Worm (Caenorhabditis elegans) whole organism, L1 larva: ENCODE data around the gene kin-2.

Experiments
- C04F5.9 ChIP-seq: sonication (generic microtip); optimal IDR thresholded peaks from 2 replicates; lab custom pipeline; 2016; ENCODE audit warnings: missing genetic modification characterization, missing compliant biosample characterization
- C16A3.4 ChIP-seq: fragments of 150-350 bp; optimal IDR thresholded peaks from 2 replicates; lab custom pipeline; 2014; ENCODE audit warnings: missing biosample characterization, missing genetic modification characterization
- F16B12.6 ChIP-seq: fragments of 150-350 bp; optimal IDR thresholded peaks from 2 replicates; lab custom pipeline; 2014; ENCODE audit warnings: missing biosample characterization, missing genetic modification characterization
- aly-2 ChIP-seq: fragments of 150-350 bp; optimal IDR thresholded peaks from 2 replicates; lab custom pipeline; 2014; ENCODE audit warnings: missing biosample characterization, missing genetic modification characterization
- ama-1 ChIP-seq: fragments of 150-350 bp; optimal IDR thresholded peaks from 2 replicates; lab custom pipeline; 2014
- ceh-82 ChIP-seq, 3 experiments: fragments of 150-350 bp in 1 of 3; sonication (generic microtip) in 2 of 3; optimal IDR thresholded peaks; 2 replicates each; lab custom pipeline; 2014 to 2017; ENCODE audit warnings: missing biosample characterization in 3 of 3, missing genetic modification characterization in 3 of 3
- ceh-88 ChIP-seq: fragments of 200-800 bp; sonication (Bioruptor generic); IDR thresholded peaks from 2 replicates; pipeline ENCODE4 v1.3.6; 2022; ENCODE audit warnings: missing genetic modification characterization, missing compliant biosample characterization
- ceh-90 ChIP-seq: sonication (generic microtip); optimal IDR thresholded peaks from 2 replicates; lab custom pipeline; 2016; ENCODE audit warnings: missing genetic modification characterization, missing compliant biosample characterization
- ces-1 ChIP-seq: fragments of 150-350 bp; optimal IDR thresholded peaks from 2 replicates; lab custom pipeline; 2014; ENCODE audit warnings: missing biosample characterization, missing genetic modification reagents, missing genetic modification characterization
- dsc-1 ChIP-seq: sonication (generic microtip); optimal IDR thresholded peaks from 2 replicates; lab custom pipeline; 2016; ENCODE audit warnings: mild to moderate bottlenecking, missing genetic modification characterization, missing compliant biosample characterization
- efl-1 ChIP-seq, 4 experiments: fragments of 150-350 bp; optimal IDR thresholded peaks in 3 of 4; peaks in 1 of 4; 1 replicate in 1 of 4; 2 replicates in 3 of 4; lab custom pipeline; 2014; ENCODE audit warnings: missing biosample characterization in 2 of 4, missing genetic modification characterization in 2 of 4, missing genetic modification reagents in 2 of 4
- efl-3 ChIP-seq: fragments of 200-800 bp; sonication (Bioruptor generic); optimal IDR thresholded peaks from 2 replicates; lab custom pipeline; 2018; ENCODE audit warnings: mild to moderate bottlenecking, missing genetic modification characterization, missing compliant biosample characterization
- egl-27 ChIP-seq, 2 experiments: fragments of 150-350 bp in 1 of 2; sonication (generic microtip); optimal IDR thresholded peaks; 3 replicates each; lab custom pipeline; 2017 to 2018; ENCODE audit warnings: missing biosample characterization in 2 of 2, missing genetic modification characterization in 2 of 2, missing genetic modification reagents in 2 of 2
- elt-2 ChIP-seq: sonication (generic microtip); optimal IDR thresholded peaks from 2 replicates; lab custom pipeline; 2016; ENCODE audit warnings: missing genetic modification characterization, mild to moderate bottlenecking, inconsistent platforms, missing compliant biosample characterization, missing genetic modification reagents
- elt-3 ChIP-seq, 6 experiments: fragments of 150-350 bp in 1 of 6; sonication (generic microtip); optimal IDR thresholded peaks; 2 replicates each; lab custom pipeline; 2017 to 2018; ENCODE audit warnings: missing biosample characterization in 6 of 6, missing genetic modification characterization in 6 of 6, inconsistent platforms in 1 of 6
- ets-5 ChIP-seq: fragments of 200-800 bp; sonication (Bioruptor generic); IDR thresholded peaks from 2 replicates; pipeline ENCODE4 v1.3.6; 2022; ENCODE audit warnings: missing genetic modification characterization, missing compliant biosample characterization
- fkh-4 ChIP-seq: sonication (generic microtip); optimal IDR thresholded peaks from 2 replicates; lab custom pipeline; 2016; ENCODE audit warnings: missing compliant biosample characterization, missing genetic modification characterization, borderline replicate concordance
- fkh-8 ChIP-seq: sonication (generic microtip); optimal IDR thresholded peaks from 2 replicates; lab custom pipeline; 2016; ENCODE audit warnings: mild to moderate bottlenecking, missing genetic modification characterization, missing compliant biosample characterization
- grh-1 ChIP-seq: fragments of 200-800 bp; sonication (Bioruptor generic); IDR thresholded peaks from 2 replicates; pipeline ENCODE4 v1.3.6; 2022; ENCODE audit warnings: missing genetic modification reagents, missing genetic modification characterization, missing compliant biosample characterization
- hlh-17 ChIP-seq: fragments of 200-800 bp; sonication (Bioruptor generic); optimal IDR thresholded peaks from 2 replicates; lab custom pipeline; 2018; ENCODE audit warnings: missing genetic modification characterization, mild to moderate bottlenecking, missing compliant biosample characterization, moderate library complexity, borderline replicate concordance
- hpl-2 ChIP-seq: fragments of 150-350 bp; optimal IDR thresholded peaks from 2 replicates; lab custom pipeline; 2014; ENCODE audit warnings: missing biosample characterization, missing genetic modification reagents, missing genetic modification characterization
- irx-1 ChIP-seq: sonication (generic microtip); optimal IDR thresholded peaks from 2 replicates; lab custom pipeline; 2016; ENCODE audit warnings: missing genetic modification characterization, missing compliant biosample characterization
- lin-14 ChIP-seq: fragments of 200-800 bp; sonication (Bioruptor generic); optimal IDR thresholded peaks from 2 replicates; lab custom pipeline; 2018; ENCODE audit warnings: mild to moderate bottlenecking, missing genetic modification characterization, moderate library complexity, missing compliant biosample characterization
- lin-39 ChIP-seq: fragments of 150-350 bp; optimal IDR thresholded peaks from 2 replicates; lab custom pipeline; 2014; ENCODE audit warnings: missing biosample characterization, missing genetic modification reagents, missing genetic modification characterization
- lsy-2 ChIP-seq, 2 experiments: fragments of 150-350 bp; optimal IDR thresholded peaks; 2 replicates each; lab custom pipeline; 2014; ENCODE audit warnings: missing biosample characterization in 2 of 2, missing genetic modification characterization in 2 of 2
- mab-9 ChIP-seq: fragments of 200-800 bp; sonication (Bioruptor generic); IDR thresholded peaks from 2 replicates; pipeline ENCODE4 v1.3.6; 2022; ENCODE audit warnings: missing genetic modification reagents, missing genetic modification characterization, missing compliant biosample characterization
- mdl-1 ChIP-seq, 2 experiments: fragments of 150-350 bp; optimal IDR thresholded peaks; 2 replicates each; lab custom pipeline; 2014 to 2017; ENCODE audit warnings: missing biosample characterization in 2 of 2, missing genetic modification characterization in 2 of 2, inconsistent platforms in 1 of 2
- nhr-12 ChIP-seq: sonication (generic microtip); optimal IDR thresholded peaks from 2 replicates; lab custom pipeline; 2017; ENCODE audit warnings: missing biosample characterization, missing genetic modification characterization
- nhr-19 ChIP-seq: fragments of 200-800 bp; sonication (Bioruptor generic); conservative IDR thresholded peaks from 2 replicates; pipeline ENCODE4 v1.3.6; 2022; ENCODE audit warnings: missing genetic modification characterization, missing compliant biosample characterization
- nhr-20 ChIP-seq: sonication (generic microtip); optimal IDR thresholded peaks from 2 replicates; lab custom pipeline; 2016; ENCODE audit warnings: mild to moderate bottlenecking, missing genetic modification characterization, missing compliant biosample characterization
- nhr-237 ChIP-seq: fragments of 150-350 bp; optimal IDR thresholded peaks from 2 replicates; lab custom pipeline; 2014; ENCODE audit warnings: missing biosample characterization, missing genetic modification characterization
- nhr-28 ChIP-seq: fragments of 150-350 bp; optimal IDR thresholded peaks from 2 replicates; lab custom pipeline; 2014; ENCODE audit warnings: missing biosample characterization, missing genetic modification characterization
- nhr-76 ChIP-seq: sonication (generic microtip); optimal IDR thresholded peaks from 2 replicates; lab custom pipeline; 2017; ENCODE audit warnings: missing biosample characterization, missing genetic modification characterization
- nhr-84 ChIP-seq: sonication (generic microtip); optimal IDR thresholded peaks from 2 replicates; lab custom pipeline; 2017; ENCODE audit warnings: missing biosample characterization, missing genetic modification characterization
- nhr-90 ChIP-seq: sonication (generic microtip); optimal IDR thresholded peaks from 2 replicates; lab custom pipeline; 2016; ENCODE audit warnings: mild to moderate bottlenecking, missing genetic modification characterization, missing compliant biosample characterization; ENCODE audit not compliant: poor library complexity
- pag-3 ChIP-seq: sonication (generic microtip); optimal IDR thresholded peaks from 2 replicates; lab custom pipeline; 2017; ENCODE audit warnings: missing genetic modification characterization, mild to moderate bottlenecking, missing compliant biosample characterization, antibody characterized with exemption, borderline replicate concordance; ENCODE audit not compliant: insufficient read depth
- pax-3 ChIP-seq: fragments of 200-800 bp; sonication (Bioruptor generic); optimal IDR thresholded peaks from 2 replicates; lab custom pipeline; 2018; ENCODE audit warnings: mild to moderate bottlenecking, missing genetic modification characterization, moderate library complexity, missing compliant biosample characterization
- pqm-1 ChIP-seq: sonication (generic microtip); optimal IDR thresholded peaks from 3 replicates; lab custom pipeline; 2017; ENCODE audit warnings: missing biosample characterization, missing genetic modification characterization
- snpc-4 ChIP-seq: fragments of 150-350 bp; optimal IDR thresholded peaks from 2 replicates; lab custom pipeline; 2014; ENCODE audit warnings: missing biosample characterization, missing genetic modification characterization
- snu-23 ChIP-seq: sonication (generic microtip); optimal IDR thresholded peaks from 2 replicates; lab custom pipeline; 2016; ENCODE audit warnings: missing genetic modification characterization, missing compliant biosample characterization
- sptf-1 ChIP-seq: fragments of 150-350 bp; optimal IDR thresholded peaks from 2 replicates; lab custom pipeline; 2014; ENCODE audit warnings: missing biosample characterization, missing genetic modification characterization
- sup-37 ChIP-seq: fragments of 200-800 bp; sonication (Bioruptor generic); optimal IDR thresholded peaks from 2 replicates; lab custom pipeline; 2018; ENCODE audit warnings: mild to moderate bottlenecking, missing genetic modification characterization, missing compliant biosample characterization
- swsn-7 ChIP-seq: sonication (generic microtip); optimal IDR thresholded peaks from 2 replicates; lab custom pipeline; 2016; ENCODE audit warnings: missing genetic modification characterization, missing compliant biosample characterization
- tlp-1 ChIP-seq: fragments of 150-350 bp; optimal IDR thresholded peaks from 2 replicates; lab custom pipeline; 2014; ENCODE audit warnings: missing biosample characterization, missing genetic modification characterization
- unc-130 ChIP-seq: fragments of 150-350 bp; optimal IDR thresholded peaks from 2 replicates; lab custom pipeline; 2017; ENCODE audit warnings: missing biosample characterization, missing genetic modification characterization, inconsistent platforms
- unc-30 ChIP-seq: sonication (generic microtip); optimal IDR thresholded peaks from 2 replicates; lab custom pipeline; 2017; ENCODE audit warnings: missing biosample characterization, missing genetic modification characterization
- unc-86 ChIP-seq: sonication (generic microtip); optimal IDR thresholded peaks from 2 replicates; lab custom pipeline; 2016; ENCODE audit warnings: missing genetic modification characterization, missing compliant biosample characterization
- unc-98 ChIP-seq: fragments of 200-800 bp; sonication (Bioruptor generic); IDR thresholded peaks from 2 replicates; pipeline ENCODE4 v1.3.6; 2022; ENCODE audit warnings: missing genetic modification characterization, missing compliant biosample characterization
- zag-1 ChIP-seq: fragments of 150-350 bp; optimal IDR thresholded peaks from 2 replicates; lab custom pipeline; 2014; ENCODE audit warnings: missing biosample characterization, missing genetic modification characterization
- zip-4 ChIP-seq: fragments of 200-800 bp; sonication (Bioruptor generic); optimal IDR thresholded peaks from 2 replicates; lab custom pipeline; 2018; ENCODE audit warnings: mild to moderate bottlenecking, missing genetic modification characterization, moderate library complexity, missing compliant biosample characterization
- ztf-11 ChIP-seq, 2 experiments: sonication (generic microtip); optimal IDR thresholded peaks; 2 replicates each; lab custom pipeline; 2016 to 2017; ENCODE audit warnings: missing genetic modification characterization in 2 of 2, missing biosample characterization in 1 of 2, missing compliant biosample characterization in 1 of 2
- ztf-4 ChIP-seq: fragments of 150-350 bp; optimal IDR thresholded peaks from 2 replicates; lab custom pipeline; 2014; ENCODE audit warnings: missing biosample characterization, missing genetic modification characterization

The kin-2 gene

ce11 chrX:5976206-5976960 is 1.3 kb downstream of the kin-2 start:
- no peak for TF ChIP-seq elt-3 (tag; optimal IDR thresholded peaks at IDR 0.05; lab: Kevin White, UChicago)
- no peak for TF ChIP-seq nhr-12
- TF ChIP-seq pqm-1 (tag; lab: Kevin White, UChicago), result no peak
- no peak for TF ChIP-seq C04F5.9 (tag; lab: Kevin White, UChicago)
- no peak for TF ChIP-seq hpl-2 (GFP tag; lab: Kevin White, UChicago)
- no peak for TF ChIP-seq nhr-90 (tag; lab: Kevin White, UChicago)
- TF ChIP-seq ceh-90 (tag; lab: Kevin White, UChicago), result no peak
- peak in 1 of 3 experiments; percentile 44 for TF ChIP-seq ceh-82 (tag; optimal IDR thresholded peaks at IDR 0.05; lab: Kevin White, UChicago)
- TF ChIP-seq nhr-237 (tag; lab: Kevin White, UChicago), result no peak
- no peak for TF ChIP-seq grh-1
- TF ChIP-seq lin-14, result peak; percentile 83
- no peak for TF ChIP-seq ztf-11 (tag; optimal IDR thresholded peaks at IDR 0.05; lab: Kevin White, UChicago)
- TF ChIP-seq fkh-8 (tag; lab: Kevin White, UChicago), result no peak
- TF ChIP-seq aly-2 (tag; lab: Kevin White, UChicago), result no peak
- no peak for TF ChIP-seq lin-39 (tag; lab: Kevin White, UChicago)
- TF ChIP-seq ceh-88 (GFP tag; lab: Robert Waterston, UW), result no peak
- no peak for TF ChIP-seq mdl-1 (tag; optimal IDR thresholded peaks at IDR 0.05; lab: Kevin White, UChicago)
- no peak for TF ChIP-seq nhr-28
- no peak for TF ChIP-seq hlh-17 (GFP tag; lab: Kevin White, UChicago)
- TF ChIP-seq lsy-2 (tag; optimal IDR thresholded peaks at IDR 0.05; lab: Kevin White, UChicago), result peak; percentile 5 to 43
- TF ChIP-seq ama-1 (lab: Kevin White, UChicago), result no peak
- no peak for TF ChIP-seq elt-2
- peak; percentile 30 for TF ChIP-seq snu-23 (GFP tag; lab: Kevin White, UChicago)
- TF ChIP-seq efl-1 (optimal IDR thresholded peaks at IDR 0.05; lab: Kevin White, UChicago), result no peak
- TF ChIP-seq efl-1 (GFP tag; optimal IDR thresholded peaks at IDR 0.05 in 1 of 2; lab: Kevin White, UChicago), result peak in 1 of 2 experiments; percentile 56
- no peak for TF ChIP-seq tlp-1 (tag; lab: Kevin White, UChicago)
- TF ChIP-seq C16A3.4 (tag; lab: Kevin White, UChicago), result no peak
- no peak for TF ChIP-seq unc-98 (GFP tag; lab: Robert Waterston, UW)
- TF ChIP-seq nhr-84 (tag; lab: Kevin White, UChicago), result no peak
- TF ChIP-seq ets-5 (GFP tag; lab: Robert Waterston, UW), result no peak
- TF ChIP-seq nhr-76, result no peak
- no peak for TF ChIP-seq sup-37 (GFP tag; lab: Kevin White, UChicago)
- TF ChIP-seq irx-1 (tag; lab: Kevin White, UChicago), result no peak
- TF ChIP-seq efl-3, result no peak
- TF ChIP-seq pag-3 (tag; lab: Kevin White, UChicago), result no peak
- TF ChIP-seq ces-1 (GFP tag; lab: Kevin White, UChicago), result no peak
- TF ChIP-seq dsc-1 (tag; lab: Kevin White, UChicago), result peak; percentile 49
- TF ChIP-seq zag-1, result no peak
- no peak for TF ChIP-seq nhr-20 (tag; lab: Kevin White, UChicago)
- no peak for TF ChIP-seq egl-27 (tag; optimal IDR thresholded peaks at IDR 0.05; lab: Kevin White, UChicago)
- no peak for TF ChIP-seq fkh-4 (tag; lab: Kevin White, UChicago)
- TF ChIP-seq unc-130 (tag; lab: Kevin White, UChicago), result no peak
- peak; percentile 21 for TF ChIP-seq unc-86 (tag; lab: Kevin White, UChicago)
- TF ChIP-seq swsn-7 (tag; lab: Kevin White, UChicago), result peak; percentile 8
- TF ChIP-seq sptf-1, result no peak
- TF ChIP-seq unc-30 (tag; lab: Kevin White, UChicago), result no peak
- no peak for TF ChIP-seq zip-4 (GFP tag; lab: Kevin White, UChicago)
- TF ChIP-seq snpc-4, result no peak
- no peak for TF ChIP-seq ztf-4 (tag; lab: Kevin White, UChicago)
- TF ChIP-seq pax-3 (tag; lab: Kevin White, UChicago), result no peak
- TF ChIP-seq mab-9 (GFP tag; lab: Robert Waterston, UW), result no peak
- no peak for TF ChIP-seq nhr-19 (GFP tag; lab: Robert Waterston, UW)
- no peak for TF ChIP-seq F16B12.6 (tag; lab: Kevin White, UChicago)
